Fruit fly (Drosophila melanogaster) Kc167 (cell line): Measurements from ENCODE around the gene Lgr4.

ENCODE experiments used
- Myc ChIP-seq: fragments of >200 bp; optimal IDR thresholded peaks from 2 replicates; lab custom pipeline; 2017; ENCODE audit warnings: missing external identifiers
- Sin3A ChIP-seq: fragments of >200 bp; optimal IDR thresholded peaks from 2 replicates; lab custom pipeline; 2018; ENCODE audit warnings: missing external identifiers
- h ChIP-seq: fragments of >200 bp; optimal IDR thresholded peaks from 3 replicates; lab custom pipeline; 2018; ENCODE audit warnings: missing external identifiers
- insv ChIP-seq: fragments of >200 bp; optimal IDR thresholded peaks from 3 replicates; lab custom pipeline; 2018; ENCODE audit warnings: missing external identifiers
- psq ChIP-seq: fragments of >200 bp; optimal IDR thresholded peaks from 2 replicates; lab custom pipeline; 2017; ENCODE audit warnings: missing external identifiers
- ttk ChIP-seq: sonication (Bioruptor generic); optimal IDR thresholded peaks from 2 replicates; lab custom pipeline; 2017; ENCODE audit warnings: missing external identifiers

Gene Lgr4

dm6 chrX:13189032-13189431 is at the start of gene Lgr4:
Gene Lgr4, minus strand, starts transcription at chrX:13189164.
- TF ChIP-seq psq: no peak
- TF ChIP-seq Myc (lab: Kevin White, UChicago): no peak
- TF ChIP-seq Sin3A (lab: Kevin White, UChicago): no peak
- no peak for TF ChIP-seq insv (lab: Kevin White, UChicago)
- no peak for TF ChIP-seq ttk (lab: Kevin White, UChicago)
- no peak for TF ChIP-seq h (lab: Kevin White, UChicago)

- no peak for TF ChIP-seq insv (lab: Kevin White, UChicago)
Measured at dm6 chrX:13238294-13238917, 49.4 kb upstream of the Lgr4 start.

dm6 chrX:13236516-13237245 is 47.7 kb upstream of the Lgr4 start, which contains the start of gene CG32639:
Gene CG32639, minus strand, starts transcription at chrX:13236566.
- no peak for TF ChIP-seq Myc (lab: Kevin White, UChicago)
- no peak for TF ChIP-seq h (lab: Kevin White, UChicago)
- no peak for TF ChIP-seq ttk (lab: Kevin White, UChicago)
- no peak for TF ChIP-seq Sin3A (lab: Kevin White, UChicago)
- no peak for TF ChIP-seq psq

dm6 chrX:13234738-13235470 is 45.9 kb upstream of the Lgr4 start:
- TF ChIP-seq Sin3A (lab: Kevin White, UChicago): no peak
- TF ChIP-seq psq: no peak
- no peak for TF ChIP-seq insv (lab: Kevin White, UChicago)
- TF ChIP-seq ttk (lab: Kevin White, UChicago): no peak
- no peak for TF ChIP-seq Myc (lab: Kevin White, UChicago)
- no peak for TF ChIP-seq h (lab: Kevin White, UChicago)

- TF ChIP-seq insv (lab: Kevin White, UChicago): no peak
- no peak for TF ChIP-seq ttk (lab: Kevin White, UChicago)
- TF ChIP-seq h (lab: Kevin White, UChicago): no peak
- TF ChIP-seq Myc (lab: Kevin White, UChicago): no peak
- no peak for TF ChIP-seq psq
- TF ChIP-seq Sin3A (lab: Kevin White, UChicago): no peak
Measured at dm6 chrX:13233811-13234737, 45.1 kb upstream of the Lgr4 start.

- TF ChIP-seq ttk (lab: Kevin White, UChicago) (no peak), h (lab: Kevin White, UChicago) (no peak), Sin3A (lab: Kevin White, UChicago) (no peak), insv (lab: Kevin White, UChicago) (no peak), Myc (lab: Kevin White, UChicago) (no peak), psq (no peak)
Measured at dm6 chrX:13232406-13233195, 43.6 kb upstream of the Lgr4 start.

- no peak for TF ChIP-seq Sin3A (lab: Kevin White, UChicago)
Measured at dm6 chrX:13230974-13231373, 42.0 kb upstream of the Lgr4 start.

- TF ChIP-seq h (lab: Kevin White, UChicago) (no peak), psq (no peak), insv (lab: Kevin White, UChicago) (no peak), ttk (lab: Kevin White, UChicago) (no peak)
Measured at dm6 chrX:13229824-13230223, 40.9 kb upstream of the Lgr4 start.

- no peak for TF ChIP-seq ttk (lab: Kevin White, UChicago)
- TF ChIP-seq insv (lab: Kevin White, UChicago): no peak
- TF ChIP-seq Myc (lab: Kevin White, UChicago): no peak
- TF ChIP-seq Sin3A (lab: Kevin White, UChicago): no peak
- TF ChIP-seq psq: no peak
- TF ChIP-seq h (lab: Kevin White, UChicago): no peak
Measured at dm6 chrX:13229217-13229616, 40.3 kb upstream of the Lgr4 start.

- no peak for TF ChIP-seq insv (lab: Kevin White, UChicago)
Measured at dm6 chrX:13228208-13228606, 39.2 kb upstream of the Lgr4 start.
